Worm (Caenorhabditis elegans) whole organism, midembryonic: Measurements from ENCODE around the gene nceh-1.

ENCODE experiments used
- cog-1 ChIP-seq: sonication (generic microtip); optimal IDR thresholded peaks from 2 replicates; lab custom pipeline; 2016; ENCODE audit warnings: missing genetic modification characterization, missing compliant biosample characterization
- flt-1 ChIP-seq: fragments of 200-800 bp; sonication (Bioruptor generic); IDR thresholded peaks from 2 replicates; pipeline ENCODE4 v1.3.6; 2022; ENCODE audit warnings: missing genetic modification characterization, missing compliant biosample characterization

- TF ChIP-seq cog-1 (tag; lab: Kevin White, UChicago) (no peak), flt-1 (no peak)
Observed at ce11 chrV:19417836-19418235, 40.6 kb downstream of the nceh-1 start, which contains the start of gene C25F9.15.
